Worm (Caenorhabditis elegans) whole organism, young adult: ENCODE data around the gene col-14.

Source experiments
- B0019.2 ChIP-seq: fragments of 200-800 bp; sonication (Bioruptor generic); conservative IDR thresholded peaks from 2 replicates; pipeline ENCODE4 v1.3.6; 2022; ENCODE audit warnings: missing genetic modification reagents, missing genetic modification characterization, missing compliant biosample characterization
- C17E4.6 ChIP-seq: fragments of 200-800 bp; sonication (Bioruptor generic); IDR thresholded peaks from 2 replicates; pipeline ENCODE4 v1.3.6; 2022; ENCODE audit warnings: missing genetic modification reagents, missing genetic modification characterization, missing compliant biosample characterization
- D2030.7 ChIP-seq: fragments of 200-800 bp; sonication (Bioruptor generic); IDR thresholded peaks from 2 replicates; pipeline ENCODE4 v1.3.6; 2022; ENCODE audit warnings: missing genetic modification reagents, missing genetic modification characterization, missing compliant biosample characterization
- F23B12.7 ChIP-seq: sonication (generic microtip); optimal IDR thresholded peaks from 2 replicates; lab custom pipeline; 2017; ENCODE audit warnings: missing genetic modification characterization, mild to moderate bottlenecking, missing compliant biosample characterization, antibody characterized with exemption, moderate library complexity; ENCODE audit not compliant: insufficient read depth
- F39B2.1 ChIP-seq: fragments of 200-800 bp; sonication (Bioruptor generic); IDR thresholded peaks from 2 replicates; pipeline ENCODE4 v1.3.6; 2022; ENCODE audit warnings: missing genetic modification reagents, missing genetic modification characterization, missing compliant biosample characterization
- F57C9.4 ChIP-seq: sonication (generic microtip); optimal IDR thresholded peaks from 2 replicates; lab custom pipeline; 2017; ENCODE audit warnings: mild to moderate bottlenecking, missing genetic modification characterization, missing compliant biosample characterization
- K11D2.4 ChIP-seq: fragments of 200-800 bp; sonication (Bioruptor generic); IDR thresholded peaks from 2 replicates; pipeline ENCODE4 v1.3.6; 2022; ENCODE audit warnings: missing genetic modification reagents, missing genetic modification characterization, missing compliant biosample characterization
- Y53G8AR.9 ChIP-seq: fragments of 200-800 bp; sonication (Bioruptor generic); conservative IDR thresholded peaks from 2 replicates; pipeline ENCODE4 v1.3.6; 2022; ENCODE audit warnings: missing genetic modification reagents, missing genetic modification characterization, missing compliant biosample characterization
- Y56A3A.18 ChIP-seq: fragments of 200-800 bp; sonication (Bioruptor generic); IDR thresholded peaks from 2 replicates; pipeline ENCODE4 v1.3.6; 2022; ENCODE audit warnings: missing genetic modification reagents, missing genetic modification characterization, missing compliant biosample characterization
- Y79H2A.3 ChIP-seq: fragments of 200-800 bp; sonication (Bioruptor generic); conservative IDR thresholded peaks from 2 replicates; pipeline ENCODE4 v1.3.6; 2022; ENCODE audit warnings: missing genetic modification reagents, missing genetic modification characterization, missing compliant biosample characterization
- Y95B8A.8 ChIP-seq: fragments of 200-800 bp; sonication (Bioruptor generic); IDR thresholded peaks from 2 replicates; pipeline ENCODE4 v1.3.6; 2022; ENCODE audit warnings: missing genetic modification reagents, missing genetic modification characterization, missing compliant biosample characterization
- ZK185.1 ChIP-seq: sonication (generic microtip); optimal IDR thresholded peaks from 2 replicates; lab custom pipeline; 2016; ENCODE audit warnings: mild to moderate bottlenecking, missing genetic modification characterization, missing compliant biosample characterization; ENCODE audit not compliant: poor library complexity, severe bottlenecking
- ama-1 ChIP-seq, 3 experiments: fragments of 150-350 bp in 1 of 3; sonication (generic microtip) in 2 of 3; optimal IDR thresholded peaks; 2 replicates each; lab custom pipeline; 2014 to 2018; ENCODE audit warnings: missing biosample characterization in 2 of 3, missing genetic modification characterization in 2 of 3, missing genetic modification reagents in 2 of 3
- atf-7 ChIP-seq: sonication (generic microtip); optimal IDR thresholded peaks from 2 replicates; lab custom pipeline; 2017; ENCODE audit warnings: mild to moderate bottlenecking, missing genetic modification characterization, missing compliant biosample characterization
- athp-1 ChIP-seq: sonication (generic microtip); optimal IDR thresholded peaks from 2 replicates; lab custom pipeline; 2017; ENCODE audit warnings: mild to moderate bottlenecking, missing genetic modification characterization, missing compliant biosample characterization
- attf-3 ChIP-seq: fragments of 200-800 bp; sonication (Bioruptor generic); conservative IDR thresholded peaks from 2 replicates; pipeline ENCODE4 v1.3.6; 2022; ENCODE audit warnings: missing genetic modification reagents, missing genetic modification characterization, missing compliant biosample characterization
- cebp-1 ChIP-seq, 2 experiments: fragments of 200-800 bp in 1 of 2; sonication (Bioruptor generic) in 1 of 2; sonication (generic microtip) in 1 of 2; IDR thresholded peaks in 1 of 2; optimal IDR thresholded peaks in 1 of 2; 2 replicates each; pipeline versions ENCODE4 v1.3.6 to Lab custom; 2017 to 2022; ENCODE audit warnings: missing compliant biosample characterization in 2 of 2, missing genetic modification characterization in 2 of 2, mild to moderate bottlenecking in 1 of 2, missing genetic modification reagents in 1 of 2, moderate library complexity in 1 of 2
- ceh-58 ChIP-seq: fragments of 200-800 bp; sonication (Bioruptor generic); IDR thresholded peaks from 2 replicates; pipeline ENCODE4 v1.3.6; 2022; ENCODE audit warnings: missing genetic modification characterization, missing compliant biosample characterization
- dpff-1 ChIP-seq: sonication (generic microtip); optimal IDR thresholded peaks from 2 replicates; lab custom pipeline; 2017; ENCODE audit warnings: mild to moderate bottlenecking, missing genetic modification characterization, missing compliant biosample characterization
- dpl-1 ChIP-seq: fragments of 150-350 bp; optimal IDR thresholded peaks from 2 replicates; lab custom pipeline; 2014; ENCODE audit warnings: missing biosample characterization, missing genetic modification reagents, missing genetic modification characterization
- egrh-3 ChIP-seq: fragments of 200-800 bp; sonication (Bioruptor generic); IDR thresholded peaks from 2 replicates; pipeline ENCODE4 v1.3.6; 2022; ENCODE audit warnings: missing genetic modification reagents, missing genetic modification characterization, missing compliant biosample characterization
- ekl-4 ChIP-seq: fragments of 200-800 bp; sonication (Bioruptor generic); IDR thresholded peaks from 2 replicates; pipeline ENCODE4 v1.3.6; 2022; ENCODE audit warnings: missing genetic modification reagents, missing genetic modification characterization, missing compliant biosample characterization
- fkh-3 ChIP-seq: sonication (generic microtip); optimal IDR thresholded peaks from 2 replicates; lab custom pipeline; 2016; ENCODE audit warnings: mild to moderate bottlenecking, missing genetic modification characterization, missing compliant biosample characterization
- hlh-12 ChIP-seq: sonication (generic microtip); optimal IDR thresholded peaks from 2 replicates; lab custom pipeline; 2016; ENCODE audit warnings: missing genetic modification characterization, missing compliant biosample characterization
- hmg-1.2 ChIP-seq: fragments of 200-800 bp; sonication (Bioruptor generic); IDR thresholded peaks from 2 replicates; pipeline ENCODE4 v1.3.6; 2022; ENCODE audit warnings: missing genetic modification reagents, missing genetic modification characterization, missing compliant biosample characterization
- hrde-1 ChIP-seq: sonication (generic microtip); optimal IDR thresholded peaks from 2 replicates; lab custom pipeline; 2016; ENCODE audit warnings: missing genetic modification characterization, mild to moderate bottlenecking, missing compliant biosample characterization, moderate library complexity, missing genotype, missing genetic modification reagents, borderline replicate concordance
- let-526 ChIP-seq: fragments of 200-800 bp; sonication (Bioruptor generic); IDR thresholded peaks from 2 replicates; pipeline ENCODE4 v1.3.6; 2022; ENCODE audit warnings: missing genetic modification reagents, missing genetic modification characterization, missing compliant biosample characterization
- madf-3 ChIP-seq: fragments of 200-800 bp; sonication (Bioruptor generic); IDR thresholded peaks from 2 replicates; pipeline ENCODE4 v1.3.6; 2022; ENCODE audit warnings: missing genetic modification reagents, missing genetic modification characterization, missing compliant biosample characterization
- madf-8 ChIP-seq: fragments of 200-800 bp; sonication (Bioruptor generic); conservative IDR thresholded peaks from 2 replicates; pipeline ENCODE4 v1.3.6; 2022; ENCODE audit warnings: missing genetic modification reagents, missing genetic modification characterization, missing compliant biosample characterization
- nfya-1 ChIP-seq: sonication (generic microtip); optimal IDR thresholded peaks from 2 replicates; lab custom pipeline; 2017; ENCODE audit warnings: antibody characterized with exemption, missing compliant biosample characterization, missing genetic modification characterization, borderline replicate concordance; ENCODE audit not compliant: insufficient read depth
- nfyb-1 ChIP-seq: fragments of 200-800 bp; sonication (Bioruptor generic); IDR thresholded peaks from 2 replicates; pipeline ENCODE4 v1.3.6; 2022; ENCODE audit warnings: missing genetic modification reagents, missing genetic modification characterization, missing compliant biosample characterization
- nhr-80 ChIP-seq: sonication (generic microtip); optimal IDR thresholded peaks from 2 replicates; lab custom pipeline; 2016; ENCODE audit warnings: missing genetic modification characterization, missing compliant biosample characterization
- pha-4 ChIP-seq: fragments of 150-350 bp; sonication (generic microtip); optimal IDR thresholded peaks from 2 replicates; lab custom pipeline; 2014; ENCODE audit warnings: missing biosample characterization, missing genetic modification reagents, missing genetic modification characterization
- rcor-1 ChIP-seq: fragments of 200-800 bp; sonication (Bioruptor generic); IDR thresholded peaks from 2 replicates; pipeline ENCODE4 v1.3.6; 2022; ENCODE audit warnings: missing genetic modification reagents, missing genetic modification characterization, missing compliant biosample characterization
- snpc-1.3 ChIP-seq: sonication (generic microtip); optimal IDR thresholded peaks from 2 replicates; lab custom pipeline; 2017; ENCODE audit warnings: missing genetic modification characterization, mild to moderate bottlenecking, missing compliant biosample characterization, antibody characterized with exemption, moderate library complexity, missing genotype, missing genetic modification reagents; ENCODE audit not compliant: insufficient read depth
- snpc-4 ChIP-seq, 5 experiments: fragments of 150-350 bp in 1 of 5; sonication (generic microtip) in 4 of 5; optimal IDR thresholded peaks; 2 replicates each; lab custom pipeline; 2014 to 2018; ENCODE audit warnings: missing genetic modification characterization in 5 of 5, missing biosample characterization in 3 of 5, antibody characterized with exemption in 2 of 5, mild to moderate bottlenecking in 2 of 5, missing compliant biosample characterization in 2 of 5, missing genotype in 2 of 5, moderate library complexity in 2 of 5, missing genetic modification reagents in 1 of 5
- tbx-9 ChIP-seq: sonication (generic microtip); optimal IDR thresholded peaks from 2 replicates; lab custom pipeline; 2016; ENCODE audit warnings: borderline replicate concordance, missing genetic modification characterization, inconsistent platforms, missing compliant biosample characterization
- xnd-1 ChIP-seq: sonication (generic microtip); optimal IDR thresholded peaks from 2 replicates; lab custom pipeline; 2016; ENCODE audit warnings: missing genotype, missing genetic modification reagents, missing genetic modification characterization, missing compliant biosample characterization
- ztf-26 ChIP-seq: sonication (generic microtip); optimal IDR thresholded peaks from 2 replicates; lab custom pipeline; 2017; ENCODE audit warnings: missing genetic modification characterization, missing compliant biosample characterization

The col-14 gene

ce11 chrIV:7791821-7792446 is 38.7 kb downstream of the col-14 start, which contains the start of gene C33H5.13:
TSS of gene C33H5.13 (minus strand) at chrIV:7792263.
- TF ChIP-seq ZK185.1 (tag; lab: Kevin White, UChicago) (peak; percentile 12), dpff-1 (tag; lab: Kevin White, UChicago) (no peak), Y53G8AR.9 (GFP tag; lab: Robert Waterston, UW) (0 out of 2 replicates have a peak, but pooled peaks have one; percentile 60), nhr-80 (tag; lab: Kevin White, UChicago) (peak; percentile 66), tbx-9 (tag; lab: Kevin White, UChicago) (no peak), cebp-1 (GFP tag; IDR thresholded peaks at IDR 0.05; lab: Robert Waterston, UW) (no peak), cebp-1 (tag; optimal IDR thresholded peaks at IDR 0.05; lab: Kevin White, UChicago) (peak; percentile 28), F23B12.7 (no peak)

DNA sequence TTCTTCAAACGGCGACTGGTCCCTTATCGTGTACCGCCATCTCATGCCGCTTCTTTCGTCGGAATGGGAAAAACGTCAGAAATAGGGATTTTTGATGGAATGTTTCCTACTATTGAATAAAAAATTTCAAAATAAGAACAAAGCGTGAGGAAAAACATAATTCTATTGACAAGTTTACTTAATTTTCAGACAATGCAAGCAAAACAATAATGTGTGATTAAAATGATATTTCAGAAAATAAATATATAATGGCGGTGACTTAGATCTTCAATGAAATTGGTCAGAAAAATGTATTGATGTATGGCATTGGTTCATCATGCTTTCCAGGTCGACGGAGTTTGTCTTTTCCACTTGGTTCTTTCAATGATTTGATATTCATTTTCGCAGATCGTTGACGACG is 41.5 kb downstream of the col-14 start, which contains the start of gene ntp-1:
ntp-1 (minus strand) TSS at position 101 of the 400 bp plus-strand sequence.
- TF ChIP-seq Y56A3A.18 = no peak
- TF ChIP-seq dpl-1 (GFP tag; lab: Kevin White, UChicago) = no peak
- TF ChIP-seq ceh-58 (GFP tag; lab: Robert Waterston, UW) = no peak
- no peak for TF ChIP-seq ama-1 (optimal IDR thresholded peaks at IDR 0.05; lab: Kevin White, UChicago)
- TF ChIP-seq ama-1 (GFP tag; optimal IDR thresholded peaks at IDR 0.05; lab: Kevin White, UChicago) = no peak
- TF ChIP-seq snpc-1.3 = no peak
- TF ChIP-seq athp-1 (tag; lab: Kevin White, UChicago) = no peak
- no peak for TF ChIP-seq fkh-3 (tag; lab: Kevin White, UChicago)
- TF ChIP-seq tbx-9 (tag; lab: Kevin White, UChicago) = no peak
- no peak for TF ChIP-seq hrde-1 (tag; lab: Kevin White, UChicago)
- TF ChIP-seq atf-7 (tag; lab: Kevin White, UChicago) = no peak
- no peak for TF ChIP-seq egrh-3 (GFP tag; lab: Robert Waterston, UW)
- no peak for TF ChIP-seq let-526
- TF ChIP-seq ekl-4 (GFP tag; lab: Robert Waterston, UW) = no peak
- no peak for TF ChIP-seq B0019.2 (GFP tag; lab: Robert Waterston, UW)
- TF ChIP-seq cebp-1 (GFP tag; IDR thresholded peaks at IDR 0.05; lab: Robert Waterston, UW) = no peak
- TF ChIP-seq cebp-1 (tag; optimal IDR thresholded peaks at IDR 0.05; lab: Kevin White, UChicago) = no peak
- TF ChIP-seq xnd-1 = no peak
- TF ChIP-seq F57C9.4 (tag; lab: Kevin White, UChicago) = no peak
- TF ChIP-seq nfyb-1 (GFP tag; lab: Robert Waterston, UW) = no peak

ce11 chrIV:7796432-7797113 is 43.4 kb downstream of the col-14 start, which contains the start of gene sgo-1:
TSS of gene sgo-1 (minus strand) at chrIV:7796482.
- peak; percentile 93 for TF ChIP-seq rcor-1 (GFP tag; lab: Robert Waterston, UW)
- peak; percentile 68 for TF ChIP-seq hmg-1.2 (GFP tag; lab: Robert Waterston, UW)
- TF ChIP-seq madf-8 (GFP tag; lab: Robert Waterston, UW) = peak; percentile 98
- peak; percentile 41; the same call in 1 of the 2 replicates for TF ChIP-seq attf-3 (GFP tag; lab: Robert Waterston, UW)
- peak; percentile 95 for TF ChIP-seq dpl-1 (GFP tag; lab: Kevin White, UChicago)
- no peak for TF ChIP-seq nfya-1 (tag; lab: Kevin White, UChicago)
- TF ChIP-seq F39B2.1 (GFP tag; lab: Robert Waterston, UW) = 0 out of 2 replicates have a peak, but pooled peaks have one; percentile 62
- no peak for TF ChIP-seq fkh-3 (tag; lab: Kevin White, UChicago)
- TF ChIP-seq pha-4 (tag; lab: Kevin White, UChicago) = no peak
- TF ChIP-seq atf-7 (tag; lab: Kevin White, UChicago) = no peak
- TF ChIP-seq cebp-1 (GFP tag; IDR thresholded peaks at IDR 0.05; lab: Robert Waterston, UW) = peak; percentile 35; the same call in 1 of the 2 replicates
- TF ChIP-seq cebp-1 (tag; optimal IDR thresholded peaks at IDR 0.05; lab: Kevin White, UChicago) = no peak
- peak; percentile 87 for TF ChIP-seq Y79H2A.3 (GFP tag; lab: Robert Waterston, UW)
- peak; percentile 98 for TF ChIP-seq Y95B8A.8 (GFP tag; lab: Robert Waterston, UW)
- peak; percentile 88 for TF ChIP-seq ekl-4 (GFP tag; lab: Robert Waterston, UW)
- no peak for TF ChIP-seq ztf-26 (tag; lab: Kevin White, UChicago)
- TF ChIP-seq C17E4.6 (GFP tag; lab: Robert Waterston, UW) = peak; percentile 88
- TF ChIP-seq snpc-4 (GFP tag; optimal IDR thresholded peaks at IDR 0.05; lab: Kevin White, UChicago) = peak; percentile 70
- peak in 3 of 4 experiments; percentile 41 to 70 (median 60) for TF ChIP-seq snpc-4 (tag; optimal IDR thresholded peaks at IDR 0.05; lab: Kevin White, UChicago)
- TF ChIP-seq K11D2.4 (GFP tag; lab: Robert Waterston, UW) = no peak
- TF ChIP-seq D2030.7 (GFP tag; lab: Robert Waterston, UW) = peak; percentile 99
- TF ChIP-seq hlh-12 (tag; lab: Kevin White, UChicago) = no peak
- TF ChIP-seq athp-1 (tag; lab: Kevin White, UChicago) = peak; percentile 70
- peak; percentile 97 for TF ChIP-seq madf-3 (GFP tag; lab: Robert Waterston, UW)
